Fruit fly (Drosophila melanogaster) whole organism: Measurements from ENCODE around the gene mthl2.

Source experiments
- CG8478 ChIP-seq: fragments of >200 bp; optimal IDR thresholded peaks from 2 replicates; lab custom pipeline; 2018; ENCODE audit warnings: inconsistent platforms
- Dll ChIP-seq: fragments of >200 bp; optimal IDR thresholded peaks from 2 replicates; lab custom pipeline; 2017
- EcR ChIP-seq, 2 experiments: fragments of >200 bp; optimal IDR thresholded peaks; 2 replicates each; lab custom pipeline; 2017; ENCODE audit warnings: missing biosample characterization in 2 of 2, missing genetic modification characterization in 2 of 2, missing genetic modification reagents in 2 of 2
- pan ChIP-seq: fragments of >200 bp; optimal IDR thresholded peaks from 2 replicates; lab custom pipeline; 2017
- psq ChIP-seq: fragments of >200 bp; optimal IDR thresholded peaks from 2 replicates; lab custom pipeline; 2017
- usp ChIP-seq: fragments of >200 bp; optimal IDR thresholded peaks from 2 replicates; lab custom pipeline; 2017; ENCODE audit warnings: missing biosample characterization, missing genetic modification characterization, mixed read lengths

The mthl2 gene

DNA sequence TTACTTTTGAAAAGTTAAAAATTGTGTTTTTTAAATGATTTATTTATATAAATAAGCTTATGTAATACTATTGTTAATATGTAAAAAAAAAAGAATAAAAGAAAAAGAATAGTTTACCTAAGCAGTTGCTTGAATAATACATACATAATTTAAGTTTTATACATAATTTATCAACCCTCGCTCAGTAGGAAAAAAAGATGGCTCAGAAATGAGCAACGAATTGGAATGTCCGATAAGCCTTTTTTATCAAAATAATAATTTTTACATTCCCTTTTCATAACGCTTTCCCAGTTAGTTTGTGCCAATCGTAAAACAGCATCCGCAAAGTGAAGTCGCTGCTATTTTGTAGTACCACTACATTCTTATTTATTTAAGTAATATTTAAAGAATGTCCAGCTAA, at the start of gene mthl2:
Gene mthl2 (plus strand): TSS at position 301 of the 400 bp plus-strand sequence.
- no peak for TF ChIP-seq EcR (GFP tag; optimal IDR thresholded peaks at IDR 0.05; lab: Kevin White, UChicago)
- no peak for TF ChIP-seq pan
- TF ChIP-seq psq (lab: Kevin White, UChicago), result no peak
- no peak for TF ChIP-seq CG8478 (lab: Kevin White, UChicago)
- no peak for TF ChIP-seq Dll
- TF ChIP-seq usp, result no peak

DNA sequence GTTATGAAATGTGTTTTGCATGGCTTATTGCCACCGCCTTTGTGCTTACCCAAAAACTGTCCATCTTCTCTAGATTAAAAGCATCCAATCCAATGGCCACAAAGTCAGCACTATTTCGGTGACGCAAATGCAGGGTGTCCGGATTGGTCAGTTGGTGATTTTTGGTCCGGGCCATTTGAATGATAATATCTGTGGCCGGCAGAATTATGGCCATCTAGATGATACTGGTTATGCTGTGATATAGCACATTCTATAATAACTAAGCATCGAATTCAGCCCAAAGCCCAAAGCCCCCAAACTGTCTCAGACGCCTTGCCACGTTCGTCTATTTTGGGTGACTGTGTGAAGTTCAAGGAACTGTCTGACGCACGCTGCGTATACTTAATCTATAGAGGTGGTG, 48.4 kb upstream of the mthl2 start:
- no peak for TF ChIP-seq usp
- no peak for TF ChIP-seq Dll
- TF ChIP-seq pan, result no peak
- TF ChIP-seq CG8478 (lab: Kevin White, UChicago), result no peak
- no peak for TF ChIP-seq psq (lab: Kevin White, UChicago)
- no peak for TF ChIP-seq EcR (GFP tag; optimal IDR thresholded peaks at IDR 0.05; lab: Kevin White, UChicago)

DNA sequence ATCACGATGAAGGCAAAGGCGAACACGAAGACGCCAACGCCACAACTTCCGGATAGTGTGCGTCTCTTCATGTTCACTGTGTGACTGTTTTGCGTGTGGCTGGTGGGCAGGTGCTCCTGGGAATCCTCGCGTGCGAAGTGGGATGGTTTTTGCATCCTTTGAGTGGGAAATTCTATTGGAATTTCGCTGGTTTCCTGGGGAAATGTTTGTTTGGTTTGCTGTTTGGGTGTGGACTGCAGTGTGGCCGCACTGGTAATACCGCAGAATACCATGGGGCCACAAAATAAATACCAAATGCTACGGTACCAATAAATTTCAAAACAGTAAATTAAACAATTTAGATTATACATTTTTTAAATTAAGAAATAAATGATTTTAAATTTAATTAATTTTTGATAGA, 43.2 kb upstream of the mthl2 start, which contains the start of gene sinu:
Gene sinu (minus strand): TSS at position 258 of the 400 bp plus-strand sequence.
- TF ChIP-seq CG8478 (lab: Kevin White, UChicago) (no peak), pan (no peak), usp (no peak), Dll (no peak), EcR (GFP tag; optimal IDR thresholded peaks at IDR 0.05; lab: Kevin White, UChicago) (no peak), psq (lab: Kevin White, UChicago) (no peak)

DNA sequence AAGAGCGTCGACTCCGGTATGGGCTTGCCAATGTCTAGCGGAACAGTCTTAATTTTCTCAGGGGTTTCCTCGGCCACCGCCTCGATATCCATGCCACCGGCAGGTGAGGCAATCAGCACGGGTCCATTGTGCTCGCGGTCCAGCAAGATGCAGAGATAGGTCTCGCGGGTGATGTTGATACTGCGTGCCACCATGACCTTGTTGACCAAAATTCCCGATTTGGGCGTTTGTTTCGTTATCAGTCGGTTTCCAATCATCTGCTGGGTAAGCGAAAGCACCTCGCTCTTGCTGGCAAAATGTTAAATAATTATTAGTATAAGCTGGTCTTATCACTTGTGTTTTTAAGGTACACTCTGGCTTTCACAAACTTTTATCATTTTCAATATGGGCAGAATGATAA, 42.0 kb upstream of the mthl2 start:
- TF ChIP-seq psq (lab: Kevin White, UChicago) (no peak), CG8478 (lab: Kevin White, UChicago) (no peak), usp (no peak), Dll (no peak), EcR (GFP tag; optimal IDR thresholded peaks at IDR 0.05; lab: Kevin White, UChicago) (no peak), pan (no peak)

DNA sequence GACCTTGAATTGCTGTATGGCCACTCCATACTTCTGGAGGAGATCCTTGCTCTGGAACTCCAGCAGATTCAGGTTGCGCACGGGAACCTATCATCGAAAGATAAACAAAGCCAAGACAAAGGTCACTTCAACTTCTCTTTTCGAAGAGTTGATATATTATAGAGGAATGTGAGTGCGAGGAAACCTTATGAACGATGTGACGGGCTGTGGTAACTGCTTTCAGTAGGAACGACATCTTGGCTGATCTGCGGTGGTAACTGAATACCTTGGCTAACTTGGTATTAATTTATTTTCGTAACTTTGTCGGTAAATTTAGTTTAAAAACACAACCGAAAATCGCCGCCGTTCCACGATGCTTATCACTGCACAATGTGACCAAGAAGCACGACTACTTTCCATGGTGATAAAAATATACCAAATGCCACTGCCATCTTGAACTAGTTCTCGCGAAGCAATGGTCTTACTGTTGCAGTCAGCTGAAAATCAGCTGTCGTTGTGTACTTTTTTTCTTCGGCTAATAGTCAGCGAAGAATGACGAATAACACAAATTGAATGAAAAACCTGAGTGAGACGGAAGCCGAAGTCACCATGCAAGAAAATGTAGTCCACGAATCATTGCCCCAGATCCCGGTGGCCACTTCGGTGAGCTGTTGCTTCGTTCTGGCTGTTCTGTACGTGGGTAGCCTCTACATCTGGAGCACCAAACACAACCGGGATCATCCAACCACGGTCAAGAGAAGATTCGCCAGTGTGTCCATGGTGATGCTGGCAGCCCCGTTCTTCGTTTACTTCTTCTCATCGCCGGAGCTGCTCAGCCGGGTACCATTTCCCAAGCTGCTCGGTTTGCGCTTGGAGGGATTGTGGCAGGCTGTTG, 41.0 kb upstream of the mthl2 start, which contains the start of the genes ScsbetaG and Sras:
Gene ScsbetaG (minus strand): TSS at position 383 of the 874 bp plus-strand sequence.
Gene Sras (plus strand): TSS at position 466 of the 874 bp plus-strand sequence.
- TF ChIP-seq EcR (GFP tag; optimal IDR thresholded peaks at IDR 0.05; lab: Kevin White, UChicago) (no peak), Dll (no peak), usp (no peak), psq (lab: Kevin White, UChicago) (no peak), pan (no peak), CG8478 (lab: Kevin White, UChicago) (no peak)

DNA sequence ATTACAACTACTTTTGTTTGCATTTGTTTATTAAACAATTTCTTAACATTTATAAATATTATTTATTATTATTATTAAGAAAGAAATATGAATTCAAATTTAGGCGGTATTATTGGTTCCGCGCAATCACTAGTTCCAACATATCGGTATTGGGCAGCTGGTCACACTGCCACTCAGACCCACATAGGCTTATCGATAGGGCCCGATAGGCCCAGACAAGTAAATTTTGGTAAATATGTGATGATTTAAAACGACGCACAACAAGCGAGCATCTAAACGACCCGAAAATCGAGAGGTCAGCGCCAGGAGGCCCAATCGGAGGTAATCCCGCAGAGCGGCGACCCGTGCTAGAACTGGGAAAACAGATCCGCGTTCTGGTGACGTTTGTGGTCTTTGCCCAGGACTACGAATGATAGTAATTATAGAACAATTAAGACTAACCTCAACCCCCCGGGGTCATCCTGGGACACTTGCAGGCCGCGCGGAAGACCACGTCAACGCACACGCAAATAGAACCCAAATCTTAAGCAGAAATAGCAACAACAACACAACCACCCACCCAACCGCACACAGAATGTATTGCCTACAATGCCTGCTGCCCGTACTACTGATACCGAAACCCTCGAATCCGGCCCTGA, 39.4 kb upstream of the mthl2 start, which contains the start of gene bc10:
Gene bc10 (plus strand): TSS at position 181 of the 638 bp plus-strand sequence.
- TF ChIP-seq CG8478 (lab: Kevin White, UChicago) (no peak), EcR (GFP tag; optimal IDR thresholded peaks at IDR 0.05; lab: Kevin White, UChicago) (no peak), psq (lab: Kevin White, UChicago) (no peak), pan (no peak), Dll (no peak), usp (no peak)

DNA sequence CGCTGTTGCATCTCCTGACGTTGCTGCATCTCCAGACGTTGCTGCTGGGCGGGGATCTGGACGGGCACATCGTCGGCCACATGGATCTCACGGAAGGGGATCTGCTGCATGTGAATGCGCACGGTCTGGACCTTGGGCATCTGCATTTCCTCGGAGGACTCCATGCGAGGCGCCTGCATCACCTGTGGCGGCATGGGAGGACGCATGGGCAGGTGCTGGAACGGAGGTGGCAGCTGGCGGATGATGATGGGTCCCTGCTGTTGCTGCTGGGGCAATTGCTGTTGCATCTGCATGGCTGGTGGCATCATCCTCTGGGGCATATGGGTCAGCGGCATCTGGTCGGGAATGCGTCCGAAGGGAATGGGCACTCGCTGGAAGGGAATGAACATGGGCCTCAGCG, 36.2 kb upstream of the mthl2 start:
- TF ChIP-seq psq (lab: Kevin White, UChicago) (no peak), usp (no peak), Dll (no peak), pan (no peak), EcR (GFP tag; optimal IDR thresholded peaks at IDR 0.05; lab: Kevin White, UChicago) (no peak), CG8478 (lab: Kevin White, UChicago) (no peak)

DNA sequence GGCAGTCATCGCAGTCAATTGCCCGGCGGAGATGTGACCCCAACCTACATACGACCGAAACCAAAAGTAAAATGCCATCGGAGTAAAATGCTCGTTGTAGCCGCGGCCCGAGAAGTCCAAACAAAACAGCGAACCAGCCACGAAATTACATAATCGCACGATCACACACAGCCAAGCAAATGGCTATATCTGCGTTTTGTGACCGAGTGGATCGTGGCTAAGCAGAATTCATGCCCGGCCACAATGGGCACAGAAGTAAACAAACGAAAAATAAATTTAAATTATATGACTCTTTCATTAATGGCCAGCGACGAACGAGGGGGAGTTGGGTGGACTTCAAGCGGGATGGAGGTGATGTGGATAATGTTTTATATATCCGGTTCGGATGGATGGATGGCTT, 34.9 kb upstream of the mthl2 start:
- TF ChIP-seq EcR (GFP tag; optimal IDR thresholded peaks at IDR 0.05; lab: Kevin White, UChicago) (no peak), Dll (no peak), usp (no peak), psq (lab: Kevin White, UChicago) (no peak), pan (no peak), CG8478 (lab: Kevin White, UChicago) (no peak)

DNA sequence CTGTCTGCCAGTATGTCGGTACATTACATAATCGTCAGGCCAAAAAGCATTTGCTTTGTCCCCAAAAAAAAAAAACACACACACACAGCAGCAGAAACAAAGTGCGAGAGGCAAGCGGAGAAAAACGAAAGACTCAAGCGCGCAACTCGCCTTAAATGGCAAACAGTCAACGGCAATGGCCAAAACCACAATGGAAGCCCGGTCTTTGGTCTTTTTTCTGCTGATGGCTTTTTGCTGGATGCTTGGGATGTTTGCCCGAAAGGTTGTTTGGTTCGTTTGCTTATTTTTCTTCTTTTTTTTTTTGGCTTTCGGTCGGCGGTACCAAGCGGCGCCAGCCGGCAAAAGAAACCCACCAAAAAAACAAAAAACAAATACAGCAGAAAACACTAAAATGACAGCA, 33.5 kb upstream of the mthl2 start:
- TF ChIP-seq usp (no peak), Dll (peak; percentile 9)

DNA sequence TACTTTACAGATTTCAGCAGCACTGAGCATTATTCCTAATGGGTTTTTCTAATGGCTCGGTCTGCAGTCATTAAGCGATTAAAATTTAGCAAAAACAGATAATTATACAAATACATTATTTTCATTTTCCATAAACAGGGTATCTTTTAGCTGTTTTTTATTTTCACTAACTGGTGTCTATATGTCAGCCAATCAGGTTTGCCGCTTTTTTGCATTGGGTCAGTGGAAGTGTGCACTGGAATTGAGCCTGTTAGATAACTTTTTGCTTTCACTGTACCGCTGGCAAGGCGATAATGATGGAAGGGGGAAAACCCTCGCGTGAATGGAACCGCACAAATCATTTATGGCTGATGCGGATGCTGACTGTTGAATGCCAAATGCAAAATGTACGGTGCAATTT, 29.1 kb upstream of the mthl2 start:
- TF ChIP-seq psq (lab: Kevin White, UChicago) (no peak), pan (no peak), Dll (no peak), EcR (GFP tag; optimal IDR thresholded peaks at IDR 0.05; lab: Kevin White, UChicago) (no peak), usp (no peak), CG8478 (lab: Kevin White, UChicago) (no peak)

DNA sequence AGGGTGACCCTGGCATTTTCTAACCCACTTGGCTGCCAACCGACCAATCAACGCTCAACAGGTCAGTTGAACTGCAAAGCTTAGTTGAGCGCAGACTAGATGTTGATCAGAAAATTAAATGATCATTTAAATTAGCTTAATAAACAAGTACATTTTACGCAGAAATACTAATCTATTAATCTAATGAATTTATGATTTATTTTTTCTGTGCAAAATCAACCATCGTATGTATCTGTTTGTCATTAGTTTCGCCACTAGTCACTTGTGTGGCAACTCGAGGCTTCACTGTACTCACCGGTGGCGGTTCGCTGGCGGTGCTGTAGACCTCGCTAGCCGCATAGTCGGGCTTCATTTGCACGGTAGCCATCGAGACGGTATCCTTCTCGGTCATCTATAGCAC, 28.0 kb upstream of the mthl2 start:
- TF ChIP-seq psq (lab: Kevin White, UChicago) (no peak), CG8478 (lab: Kevin White, UChicago) (no peak), usp (no peak), pan (no peak), EcR (GFP tag; optimal IDR thresholded peaks at IDR 0.05; lab: Kevin White, UChicago) (no peak)

DNA sequence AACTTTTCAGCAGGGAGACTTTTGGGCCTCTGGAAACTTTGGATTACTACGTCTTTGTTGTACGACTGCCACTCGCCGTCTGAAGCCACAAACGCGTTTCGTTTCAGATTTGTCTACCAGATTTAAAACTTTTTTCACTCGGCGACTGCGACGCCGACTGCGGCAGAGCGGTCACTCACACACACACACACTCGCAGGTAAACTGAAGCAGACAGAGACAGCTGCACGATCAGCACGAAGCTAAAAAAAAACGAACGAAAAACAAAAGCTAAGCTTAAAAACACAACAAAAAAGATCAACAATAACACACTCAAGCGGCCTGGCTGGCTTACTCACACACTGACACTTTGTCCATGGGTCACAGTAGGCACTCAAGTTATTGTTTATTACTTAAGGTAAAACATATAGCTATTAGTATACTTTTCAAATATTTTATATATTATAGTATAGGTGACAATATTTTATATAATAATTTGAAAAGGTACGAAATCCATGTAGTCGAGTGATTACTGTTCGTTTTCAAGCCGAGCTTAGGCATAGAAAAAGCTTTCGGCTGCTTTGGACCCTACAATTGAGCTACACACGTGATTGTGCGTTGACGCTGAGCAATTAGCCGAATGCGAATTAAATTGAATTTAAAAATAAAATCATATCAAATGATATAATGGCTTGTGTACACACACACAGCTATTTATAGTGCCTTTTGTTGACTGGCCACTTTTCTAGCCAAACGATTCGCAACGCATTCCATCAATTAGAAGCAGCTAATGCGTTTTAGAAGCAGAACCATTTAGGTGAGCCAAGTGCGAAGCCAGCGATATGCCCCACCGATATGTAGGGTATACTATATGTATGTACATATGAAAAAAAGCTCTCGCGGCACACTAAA, 27.1 kb upstream of the mthl2 start, which contains the start of gene Msr-110:
Gene Msr-110 (minus strand): TSS at position 99 of the 889 bp plus-strand sequence.
- TF ChIP-seq pan, result no peak
- no peak for TF ChIP-seq EcR (GFP tag; optimal IDR thresholded peaks at IDR 0.05; lab: Kevin White, UChicago)
- TF ChIP-seq psq (lab: Kevin White, UChicago), result no peak
- no peak for TF ChIP-seq CG8478 (lab: Kevin White, UChicago)
- no peak for TF ChIP-seq Dll
- TF ChIP-seq usp, result no peak
